Worm (Caenorhabditis elegans) whole organism, young adult: ENCODE results near the gene ceh-38.
A peak's percentile ranks its signal among the peaks of the same experiment; 100 is the strongest.

Source experiments
- B0019.2 ChIP-seq: fragments of 200-800 bp; sonication (Bioruptor generic); conservative IDR thresholded peaks from 2 replicates; pipeline ENCODE4 v1.3.6; 2022; ENCODE audit warnings: missing genetic modification reagents, missing genetic modification characterization, missing compliant biosample characterization
- B0261.1 ChIP-seq: sonication (generic microtip); optimal IDR thresholded peaks from 2 replicates; lab custom pipeline; 2016; ENCODE audit warnings: mild to moderate bottlenecking, missing genetic modification characterization, moderate library complexity, missing compliant biosample characterization
- F33H1.4 ChIP-seq: fragments of 200-800 bp; sonication (Bioruptor generic); IDR thresholded peaks from 2 replicates; pipeline ENCODE4 v1.3.6; 2022; ENCODE audit warnings: missing genetic modification reagents, missing genetic modification characterization, missing compliant biosample characterization
- F37B4.10 ChIP-seq: fragments of 200-800 bp; sonication (Bioruptor generic); IDR thresholded peaks from 2 replicates; pipeline ENCODE4 v1.3.6; 2022; ENCODE audit warnings: missing genetic modification characterization, missing compliant biosample characterization
- F52B5.7 ChIP-seq: sonication (generic microtip); optimal IDR thresholded peaks from 2 replicates; lab custom pipeline; 2016; ENCODE audit warnings: mild to moderate bottlenecking, missing genetic modification characterization, missing compliant biosample characterization
- K12H6.12 ChIP-seq: fragments of 200-800 bp; sonication (Bioruptor generic); optimal IDR thresholded peaks from 2 replicates; lab custom pipeline; 2018; ENCODE audit warnings: mild to moderate bottlenecking, missing genetic modification characterization, missing compliant biosample characterization
- attf-5 ChIP-seq: fragments of 200-800 bp; sonication (Bioruptor generic); optimal IDR thresholded peaks from 2 replicates; lab custom pipeline; 2018; ENCODE audit warnings: mild to moderate bottlenecking, missing genetic modification characterization, missing compliant biosample characterization
- attf-6 ChIP-seq: fragments of 200-800 bp; sonication (Bioruptor generic); IDR thresholded peaks from 2 replicates; pipeline ENCODE4 v1.3.6; 2022; ENCODE audit warnings: missing genetic modification reagents, missing genetic modification characterization, missing compliant biosample characterization
- bed-1 ChIP-seq: fragments of 200-800 bp; sonication (Bioruptor generic); IDR thresholded peaks from 2 replicates; pipeline ENCODE4 v1.3.6; 2022; ENCODE audit warnings: missing genetic modification reagents, missing genetic modification characterization, missing compliant biosample characterization
- bed-2 ChIP-seq: fragments of 200-800 bp; sonication (Bioruptor generic); IDR thresholded peaks from 2 replicates; pipeline ENCODE4 v1.3.6; 2022; ENCODE audit warnings: missing genetic modification reagents, missing genetic modification characterization, missing compliant biosample characterization
- ceh-27 ChIP-seq: fragments of 200-800 bp; sonication (Bioruptor generic); optimal IDR thresholded peaks from 2 replicates; lab custom pipeline; 2018; ENCODE audit warnings: mild to moderate bottlenecking, missing genetic modification characterization, moderate library complexity, missing compliant biosample characterization
- ceh-79 ChIP-seq: sonication (generic microtip); optimal IDR thresholded peaks from 2 replicates; lab custom pipeline; 2017; ENCODE audit warnings: mild to moderate bottlenecking, missing genetic modification characterization, missing compliant biosample characterization
- dpff-1 ChIP-seq: sonication (generic microtip); optimal IDR thresholded peaks from 2 replicates; lab custom pipeline; 2017; ENCODE audit warnings: mild to moderate bottlenecking, missing genetic modification characterization, missing compliant biosample characterization
- fkh-3 ChIP-seq: sonication (generic microtip); optimal IDR thresholded peaks from 2 replicates; lab custom pipeline; 2016; ENCODE audit warnings: mild to moderate bottlenecking, missing genetic modification characterization, missing compliant biosample characterization
- him-1 ChIP-seq: sonication (generic microtip); optimal IDR thresholded peaks from 2 replicates; lab custom pipeline; 2016; ENCODE audit warnings: missing genotype, missing genetic modification reagents, missing genetic modification characterization, missing compliant biosample characterization
- hlh-12 ChIP-seq: sonication (generic microtip); optimal IDR thresholded peaks from 2 replicates; lab custom pipeline; 2016; ENCODE audit warnings: missing genetic modification characterization, missing compliant biosample characterization
- hlh-26 ChIP-seq: fragments of 200-800 bp; sonication (Bioruptor generic); conservative IDR thresholded peaks from 2 replicates; pipeline ENCODE4 v1.3.6; 2022; ENCODE audit warnings: missing genetic modification reagents, missing genetic modification characterization, missing compliant biosample characterization
- hmg-1.2 ChIP-seq: fragments of 200-800 bp; sonication (Bioruptor generic); IDR thresholded peaks from 2 replicates; pipeline ENCODE4 v1.3.6; 2022; ENCODE audit warnings: missing genetic modification reagents, missing genetic modification characterization, missing compliant biosample characterization
- hmg-20 ChIP-seq: fragments of 200-800 bp; sonication (Bioruptor generic); IDR thresholded peaks from 2 replicates; pipeline ENCODE4 v1.3.6; 2022; ENCODE audit warnings: missing genetic modification reagents, missing genetic modification characterization, missing compliant biosample characterization
- hsf-1 ChIP-seq: fragments of 200-800 bp; sonication (Bioruptor generic); IDR thresholded peaks from 2 replicates; pipeline ENCODE4 v1.3.6; 2022; ENCODE audit warnings: missing genetic modification reagents, missing genetic modification characterization, missing compliant biosample characterization
- lag-1 ChIP-seq: fragments of 200-800 bp; sonication (Bioruptor generic); IDR thresholded peaks from 2 replicates; pipeline ENCODE4 v1.3.6; 2022; ENCODE audit warnings: missing genetic modification reagents, missing genetic modification characterization, missing compliant biosample characterization
- lin-26 ChIP-seq: fragments of 200-800 bp; sonication (Bioruptor generic); IDR thresholded peaks from 2 replicates; pipeline ENCODE4 v1.3.6; 2022; ENCODE audit warnings: missing genetic modification reagents, missing genetic modification characterization, missing compliant biosample characterization
- lin-40 ChIP-seq: sonication (generic microtip); optimal IDR thresholded peaks from 2 replicates; lab custom pipeline; 2016; ENCODE audit warnings: missing genetic modification characterization, mild to moderate bottlenecking, missing compliant biosample characterization, missing genotype, missing genetic modification reagents
- lsl-1 ChIP-seq: fragments of 200-800 bp; sonication (Bioruptor generic); optimal IDR thresholded peaks from 2 replicates; lab custom pipeline; 2018; ENCODE audit warnings: mild to moderate bottlenecking, missing genetic modification characterization, moderate library complexity, missing compliant biosample characterization
- madf-3 ChIP-seq: fragments of 200-800 bp; sonication (Bioruptor generic); IDR thresholded peaks from 2 replicates; pipeline ENCODE4 v1.3.6; 2022; ENCODE audit warnings: missing genetic modification reagents, missing genetic modification characterization, missing compliant biosample characterization
- madf-8 ChIP-seq: fragments of 200-800 bp; sonication (Bioruptor generic); conservative IDR thresholded peaks from 2 replicates; pipeline ENCODE4 v1.3.6; 2022; ENCODE audit warnings: missing genetic modification reagents, missing genetic modification characterization, missing compliant biosample characterization
- mcd-1 ChIP-seq: fragments of 200-800 bp; sonication (Bioruptor generic); IDR thresholded peaks from 2 replicates; pipeline ENCODE4 v1.3.6; 2022; ENCODE audit warnings: missing genetic modification reagents, missing genetic modification characterization, missing compliant biosample characterization
- mel-28 ChIP-seq: sonication (generic microtip); optimal IDR thresholded peaks from 2 replicates; lab custom pipeline; 2016; ENCODE audit warnings: borderline replicate concordance, mild to moderate bottlenecking, missing genetic modification characterization, missing compliant biosample characterization
- nhr-179 ChIP-seq: sonication (generic microtip); optimal IDR thresholded peaks from 2 replicates; lab custom pipeline; 2016; ENCODE audit warnings: mild to moderate bottlenecking, missing genetic modification characterization, missing compliant biosample characterization
- nhr-27 ChIP-seq: fragments of 200-800 bp; sonication (Bioruptor generic); optimal IDR thresholded peaks from 2 replicates; lab custom pipeline; 2018; ENCODE audit warnings: mild to moderate bottlenecking, missing genetic modification characterization, moderate library complexity, missing compliant biosample characterization
- nhr-80 ChIP-seq: sonication (generic microtip); optimal IDR thresholded peaks from 2 replicates; lab custom pipeline; 2016; ENCODE audit warnings: missing genetic modification characterization, missing compliant biosample characterization
- nhr-90 ChIP-seq: sonication (generic microtip); optimal IDR thresholded peaks from 2 replicates; lab custom pipeline; 2016; ENCODE audit warnings: missing genotype, mild to moderate bottlenecking, missing genetic modification characterization, missing compliant biosample characterization
- rec-8 ChIP-seq, 2 experiments: sonication (generic microtip); optimal IDR thresholded peaks; 2 replicates each; lab custom pipeline; 2016; ENCODE audit warnings: mild to moderate bottlenecking in 2 of 2, missing genetic modification characterization in 2 of 2, missing genetic modification reagents in 2 of 2, missing genotype in 2 of 2, missing biosample characterization in 1 of 2, missing compliant biosample characterization in 1 of 2, moderate library complexity in 1 of 2
- repo-1 ChIP-seq: sonication (generic microtip); optimal IDR thresholded peaks from 2 replicates; lab custom pipeline; 2017; ENCODE audit warnings: mild to moderate bottlenecking, missing genetic modification characterization, missing compliant biosample characterization
- snpc-1.1 ChIP-seq: sonication (generic microtip); optimal IDR thresholded peaks from 2 replicates; lab custom pipeline; 2017; ENCODE audit warnings: missing genetic modification characterization, mild to moderate bottlenecking, missing compliant biosample characterization, antibody characterized with exemption, moderate library complexity, missing genotype, missing genetic modification reagents; ENCODE audit not compliant: insufficient read depth
- snpc-1.3 ChIP-seq: sonication (generic microtip); optimal IDR thresholded peaks from 2 replicates; lab custom pipeline; 2017; ENCODE audit warnings: missing genetic modification characterization, mild to moderate bottlenecking, missing compliant biosample characterization, antibody characterized with exemption, moderate library complexity, missing genotype, missing genetic modification reagents; ENCODE audit not compliant: insufficient read depth
- snpc-4 ChIP-seq, 5 experiments: fragments of 150-350 bp in 1 of 5; sonication (generic microtip) in 4 of 5; optimal IDR thresholded peaks; 2 replicates each; lab custom pipeline; 2014 to 2018; ENCODE audit warnings: missing genetic modification characterization in 5 of 5, missing biosample characterization in 3 of 5, antibody characterized with exemption in 2 of 5, mild to moderate bottlenecking in 2 of 5, missing compliant biosample characterization in 2 of 5, missing genotype in 2 of 5, moderate library complexity in 2 of 5, missing genetic modification reagents in 1 of 5
- somi-1 ChIP-seq: fragments of 200-800 bp; sonication (Bioruptor generic); optimal IDR thresholded peaks from 2 replicates; lab custom pipeline; 2018; ENCODE audit warnings: mild to moderate bottlenecking, missing genetic modification characterization, missing compliant biosample characterization
- tlf-1 ChIP-seq: fragments of 200-800 bp; sonication (Bioruptor generic); optimal IDR thresholded peaks from 2 replicates; lab custom pipeline; 2018; ENCODE audit warnings: mild to moderate bottlenecking, missing genetic modification characterization, missing compliant biosample characterization
- ztf-25 ChIP-seq: fragments of 200-800 bp; sonication (Bioruptor generic); IDR thresholded peaks from 2 replicates; pipeline ENCODE4 v1.3.6; 2022; ENCODE audit warnings: missing genetic modification reagents, missing genetic modification characterization, missing compliant biosample characterization
- ztf-26 ChIP-seq: sonication (generic microtip); optimal IDR thresholded peaks from 2 replicates; lab custom pipeline; 2017; ENCODE audit warnings: missing genetic modification characterization, missing compliant biosample characterization

The ceh-38 gene

DNA sequence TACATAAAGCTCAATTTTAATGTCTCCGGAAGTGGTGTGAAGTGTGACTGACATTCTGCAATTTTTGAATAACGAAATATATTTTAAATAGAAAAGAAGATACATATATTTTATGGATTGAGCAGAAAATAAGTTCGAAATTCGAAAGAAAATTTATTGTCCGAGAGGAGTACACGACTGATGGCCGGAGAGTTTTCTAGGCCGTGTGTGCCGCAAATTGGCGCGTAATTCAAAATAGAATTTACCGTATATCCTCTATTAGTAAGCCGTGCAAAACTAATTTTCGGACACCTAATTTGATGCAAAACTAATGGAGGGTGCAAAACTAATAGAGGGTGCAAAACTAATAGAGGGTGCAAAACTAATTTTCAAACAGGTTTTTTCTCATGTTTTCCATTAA lies 38.0 kb upstream of the ceh-38 start, which contains the start of gene cyn-10 (continued):
- no peak for TF ChIP-seq snpc-4 (GFP tag; optimal IDR thresholded peaks at IDR 0.05; lab: Kevin White, UChicago)
- peak in 1 of 4 experiments; percentile 4 for TF ChIP-seq snpc-4 (tag; optimal IDR thresholded peaks at IDR 0.05; lab: Kevin White, UChicago)
- TF ChIP-seq B0261.1 (tag; lab: Kevin White, UChicago), result no peak
- peak; percentile 28 to 61 for TF ChIP-seq rec-8 (tag; optimal IDR thresholded peaks at IDR 0.05; lab: Kevin White, UChicago)
- peak; percentile 54 for TF ChIP-seq hsf-1
- no peak for TF ChIP-seq fkh-3 (tag; lab: Kevin White, UChicago)
- TF ChIP-seq nhr-90 (tag; lab: Kevin White, UChicago), result no peak
- no peak for TF ChIP-seq hlh-26
- peak; percentile 38 for TF ChIP-seq lsl-1
- no peak for TF ChIP-seq somi-1 (GFP tag; lab: Kevin White, UChicago)
- TF ChIP-seq him-1 (tag; lab: Kevin White, UChicago), result peak; percentile 73
- TF ChIP-seq snpc-1.3, result no peak
- no peak for TF ChIP-seq hlh-12 (tag; lab: Kevin White, UChicago)
- peak; percentile 53 for TF ChIP-seq lin-40 (tag; lab: Kevin White, UChicago)
- no peak for TF ChIP-seq dpff-1 (tag; lab: Kevin White, UChicago)
- TF ChIP-seq nhr-80, result no peak
- TF ChIP-seq tlf-1 (GFP tag; lab: Kevin White, UChicago), result no peak
- no peak for TF ChIP-seq mel-28 (tag; lab: Kevin White, UChicago)
- peak; percentile 31 for TF ChIP-seq K12H6.12
- no peak for TF ChIP-seq attf-5 (GFP tag; lab: Kevin White, UChicago)
- no peak for TF ChIP-seq lin-26 (GFP tag; lab: Robert Waterston, UW)
- peak; percentile 68; the same call in 1 of the 2 replicates for TF ChIP-seq B0019.2 (GFP tag; lab: Robert Waterston, UW)
- no peak for TF ChIP-seq hmg-1.2
- TF ChIP-seq F37B4.10 (GFP tag; lab: Robert Waterston, UW), result no peak
- peak; percentile 68 for TF ChIP-seq madf-8 (GFP tag; lab: Robert Waterston, UW)
- peak; percentile 84 for TF ChIP-seq mcd-1 (GFP tag; lab: Robert Waterston, UW)
- no peak for TF ChIP-seq attf-6 (GFP tag; lab: Robert Waterston, UW)
- peak; percentile 85 for TF ChIP-seq ceh-27 (GFP tag; lab: Kevin White, UChicago)
- TF ChIP-seq bed-2 (GFP tag; lab: Robert Waterston, UW), result peak; percentile 82; the same call in 1 of the 2 replicates
- TF ChIP-seq ztf-26 (tag; lab: Kevin White, UChicago), result no peak
- TF ChIP-seq ztf-25 (GFP tag; lab: Robert Waterston, UW), result no peak
- TF ChIP-seq repo-1 (tag; lab: Kevin White, UChicago), result no peak
- no peak for TF ChIP-seq madf-3 (GFP tag; lab: Robert Waterston, UW)
- peak; percentile 79; the same call in 1 of the 2 replicates for TF ChIP-seq hmg-20 (GFP tag; lab: Robert Waterston, UW)
- 0 out of 2 replicates have a peak, but pooled peaks have one; percentile 51 for TF ChIP-seq lag-1 (GFP tag; lab: Robert Waterston, UW)
- TF ChIP-seq nhr-179 (tag; lab: Kevin White, UChicago), result no peak
- TF ChIP-seq bed-1 (GFP tag; lab: Robert Waterston, UW), result 0 out of 2 replicates have a peak, but pooled peaks have one; percentile 36
- no peak for TF ChIP-seq nhr-27 (tag; lab: Kevin White, UChicago)
- no peak for TF ChIP-seq F52B5.7 (tag; lab: Kevin White, UChicago)
- TF ChIP-seq ceh-79, result no peak
- TF ChIP-seq F33H1.4, result peak; percentile 58
- no peak for TF ChIP-seq snpc-1.1 (tag; lab: Kevin White, UChicago)
